Fruit fly (Drosophila melanogaster) Kc167 (cell line): ENCODE results near the gene CG8379.

Experiments used
- Myc ChIP-seq: fragments of >200 bp; optimal IDR thresholded peaks from 2 replicates; lab custom pipeline; 2017; ENCODE audit warnings: missing external identifiers
- Sin3A ChIP-seq: fragments of >200 bp; optimal IDR thresholded peaks from 2 replicates; lab custom pipeline; 2018; ENCODE audit warnings: missing external identifiers
- h ChIP-seq: fragments of >200 bp; optimal IDR thresholded peaks from 3 replicates; lab custom pipeline; 2018; ENCODE audit warnings: missing external identifiers
- insv ChIP-seq: fragments of >200 bp; optimal IDR thresholded peaks from 3 replicates; lab custom pipeline; 2018; ENCODE audit warnings: missing external identifiers
- psq ChIP-seq: fragments of >200 bp; optimal IDR thresholded peaks from 2 replicates; lab custom pipeline; 2017; ENCODE audit warnings: missing external identifiers
- ttk ChIP-seq: sonication (Bioruptor generic); optimal IDR thresholded peaks from 2 replicates; lab custom pipeline; 2017; ENCODE audit warnings: missing external identifiers

The CG8379 gene

dm6 chr3R:8823761-8824499 is at the start of gene CG8379, which contains the start of gene IscU:
Gene CG8379, plus strand, starts transcription at chr3R:8824411.
Gene IscU, minus strand, starts transcription at chr3R:8824177.
- TF ChIP-seq Sin3A (lab: Kevin White, UChicago) (no peak), Myc (no peak), ttk (no peak), insv (no peak)

dm6 chr3R:8779823-8780222 is 44.4 kb upstream of the CG8379 start, which contains the start of gene CG33191:
Gene CG33191, minus strand, starts transcription at chr3R:8779923.
- TF ChIP-seq ttk (no peak), insv (no peak), Myc (no peak), h (no peak), Sin3A (lab: Kevin White, UChicago) (no peak), psq (no peak)

- TF ChIP-seq psq (no peak), h (no peak), insv (no peak), ttk (no peak), Myc (no peak), Sin3A (lab: Kevin White, UChicago) (no peak)
Observed at dm6 chr3R:8780689-8781088, 43.5 kb upstream of the CG8379 start, which contains the start of gene CG33189. Gene CG33189, minus strand, starts transcription at chr3R:8780789.

dm6 chr3R:8784788-8785187 is 39.4 kb upstream of the CG8379 start:
- TF ChIP-seq Myc (no peak), Sin3A (lab: Kevin White, UChicago) (no peak), ttk (no peak), psq (no peak), insv (no peak), h (no peak)

dm6 chr3R:8785451-8785850 is 38.8 kb upstream of the CG8379 start:
- TF ChIP-seq Myc, result no peak

dm6 chr3R:8787538-8788282 is 36.5 kb upstream of the CG8379 start:
- TF ChIP-seq h, result no peak
- no peak for TF ChIP-seq Sin3A (lab: Kevin White, UChicago)
- no peak for TF ChIP-seq insv
- no peak for TF ChIP-seq ttk
- TF ChIP-seq Myc, result no peak
- TF ChIP-seq psq, result no peak

- TF ChIP-seq ttk, result no peak
- TF ChIP-seq psq, result no peak
- TF ChIP-seq Sin3A (lab: Kevin White, UChicago), result no peak
- TF ChIP-seq insv, result no peak
- TF ChIP-seq Myc, result no peak
- no peak for TF ChIP-seq h
Observed at dm6 chr3R:8788722-8789400, 35.4 kb upstream of the CG8379 start.

- no peak for TF ChIP-seq h
- TF ChIP-seq insv, result no peak
- no peak for TF ChIP-seq Myc
- TF ChIP-seq ttk, result no peak
- TF ChIP-seq Sin3A (lab: Kevin White, UChicago), result no peak
- no peak for TF ChIP-seq psq
Observed at dm6 chr3R:8792463-8793175, 31.6 kb upstream of the CG8379 start.

dm6 chr3R:8793726-8794125 is 30.5 kb upstream of the CG8379 start:
- TF ChIP-seq insv (no peak), psq (no peak), Sin3A (lab: Kevin White, UChicago) (no peak), h (no peak), Myc (no peak), ttk (no peak)

- TF ChIP-seq Myc, result no peak
- TF ChIP-seq ttk, result no peak
- no peak for TF ChIP-seq psq
- TF ChIP-seq insv, result no peak
- no peak for TF ChIP-seq h
- TF ChIP-seq Sin3A (lab: Kevin White, UChicago), result no peak
Observed at dm6 chr3R:8794384-8794783, 29.8 kb upstream of the CG8379 start, which contains the start of gene Ir85a. Gene Ir85a, plus strand, starts transcription at chr3R:8794684.

- TF ChIP-seq Myc (no peak), ttk (no peak), psq (no peak), Sin3A (lab: Kevin White, UChicago) (no peak), h (no peak), insv (no peak)
Observed at dm6 chr3R:8798332-8798731, 25.9 kb upstream of the CG8379 start.

- TF ChIP-seq Myc (no peak), h (no peak), Sin3A (lab: Kevin White, UChicago) (no peak), ttk (no peak), insv (no peak), psq (no peak)
Observed at dm6 chr3R:8799866-8800265, 24.3 kb upstream of the CG8379 start.

dm6 chr3R:8801126-8801762 is 23.0 kb upstream of the CG8379 start, which contains the start of the genes Pif1A, Pif1B and CCT7:
Gene Pif1A, minus strand, starts transcription at chr3R:8801176.
Gene Pif1B, minus strand, starts transcription at chr3R:8801176.
Gene CCT7, plus strand, starts transcription at chr3R:8801564.
- TF ChIP-seq h (no peak), Sin3A (lab: Kevin White, UChicago) (no peak), insv (no peak), ttk (no peak), psq (no peak)
